Fruit fly (Drosophila melanogaster) whole organism, embryonic: Measurements from ENCODE around the gene Rpt4.
A peak's percentile ranks its signal among the peaks of the same experiment; 100 is the strongest.

Experiments used
- Antp ChIP-seq: fragments of 200-800 bp; sonication (Bioruptor generic); optimal IDR thresholded peaks from 3 replicates; lab custom pipeline; 2016; ENCODE audit warnings: missing biosample characterization, missing genetic modification characterization
- C15 ChIP-seq: fragments of 200-800 bp; sonication (Bioruptor generic); IDR thresholded peaks from 3 replicates; pipeline ENCODE4 v1.3.6; 2022; ENCODE audit warnings: missing biosample characterization, missing genetic modification characterization
- CG10431 ChIP-seq: fragments of 200-800 bp; sonication (Bioruptor generic); optimal IDR thresholded peaks from 3 replicates; lab custom pipeline; 2018; ENCODE audit warnings: missing biosample characterization, mild to moderate bottlenecking, missing genetic modification characterization
- CG10543 ChIP-seq: fragments of 200-800 bp; sonication (Bioruptor generic); optimal IDR thresholded peaks from 3 replicates; lab custom pipeline; 2017; ENCODE audit warnings: missing biosample characterization, mild to moderate bottlenecking, missing genetic modification characterization, moderate library complexity
- CG11456 ChIP-seq: fragments of 200-800 bp; sonication (Bioruptor generic); IDR thresholded peaks from 3 replicates; pipeline ENCODE4 v1.3.6; 2022; ENCODE audit warnings: missing biosample characterization, missing genetic modification characterization
- CG11696 ChIP-seq: fragments of 200-800 bp; sonication (Bioruptor generic); IDR thresholded peaks from 2 replicates; pipeline ENCODE4 v1.3.6; 2022; ENCODE audit warnings: missing biosample characterization, missing genetic modification characterization
- CG13624 ChIP-seq: fragments of 200-800 bp; sonication (Bioruptor generic); optimal IDR thresholded peaks from 2 replicates; lab custom pipeline; 2016; ENCODE audit warnings: missing biosample characterization, missing genetic modification characterization
- CG15696 ChIP-seq: fragments of 200-800 bp; sonication (Bioruptor generic); optimal IDR thresholded peaks from 2 replicates; lab custom pipeline; 2019; ENCODE audit warnings: missing biosample characterization, mild to moderate bottlenecking, missing genetic modification characterization, moderate library complexity
- CG17186 ChIP-seq: fragments of 200-800 bp; sonication (Bioruptor generic); optimal IDR thresholded peaks from 3 replicates; lab custom pipeline; 2017; ENCODE audit warnings: missing biosample characterization, missing genetic modification reagents, missing genetic modification characterization
- CG17359 ChIP-seq: fragments of 200-800 bp; sonication (Bioruptor generic); optimal IDR thresholded peaks from 3 replicates; lab custom pipeline; 2018; ENCODE audit warnings: missing biosample characterization, mild to moderate bottlenecking, missing genetic modification characterization, moderate library complexity
- CG18262 ChIP-seq: fragments of 200-800 bp; optimal IDR thresholded peaks from 3 replicates; lab custom pipeline; 2019; ENCODE audit warnings: missing biosample characterization, mild to moderate bottlenecking, missing genetic modification characterization, moderate library complexity
- CG2202 ChIP-seq: fragments of 200-800 bp; sonication (Bioruptor generic); optimal IDR thresholded peaks from 2 replicates; lab custom pipeline; 2018; ENCODE audit warnings: missing biosample characterization, mild to moderate bottlenecking, missing genetic modification characterization
- CG3163 ChIP-seq: fragments of 200-800 bp; sonication (Bioruptor generic); optimal IDR thresholded peaks from 3 replicates; lab custom pipeline; 2016; ENCODE audit warnings: missing biosample characterization, missing genetic modification characterization
- CG3726 ChIP-seq: fragments of 200-800 bp; sonication (Bioruptor generic); IDR thresholded peaks from 3 replicates; pipeline ENCODE4, ENCODE4 v1.3.6; 2022; ENCODE audit warnings: missing biosample characterization, missing genetic modification characterization
- CG4328 ChIP-seq: fragments of 200-800 bp; sonication (Bioruptor generic); optimal IDR thresholded peaks from 3 replicates; lab custom pipeline; 2017; ENCODE audit warnings: missing biosample characterization, missing genetic modification reagents, missing genetic modification characterization
- CG4360 ChIP-seq: fragments of 200-800 bp; sonication (Bioruptor generic); IDR thresholded peaks from 2 replicates; pipeline ENCODE4 v1.3.6; 2022; ENCODE audit warnings: missing biosample characterization, missing genetic modification characterization
- CG6689 ChIP-seq: fragments of 200-800 bp; sonication (Bioruptor generic); IDR thresholded peaks from 2 replicates; pipeline ENCODE4 v1.3.6; 2022; ENCODE audit warnings: missing biosample characterization, missing genetic modification characterization
- CG7839 ChIP-seq: fragments of 200-800 bp; sonication (Bioruptor generic); optimal IDR thresholded peaks from 3 replicates; lab custom pipeline; 2018; ENCODE audit warnings: missing biosample characterization, mild to moderate bottlenecking, missing genetic modification characterization, moderate library complexity
- CG8478 ChIP-seq: fragments of >200 bp; optimal IDR thresholded peaks from 2 replicates; lab custom pipeline; 2018
- D ChIP-seq, 2 experiments: fragments of 200-800 bp in 1 of 2; fragments of >200 bp in 1 of 2; sonication (Bioruptor generic) in 1 of 2; optimal IDR thresholded peaks; 2 replicates in 1 of 2; 3 replicates in 1 of 2; lab custom pipeline; 2017; ENCODE audit warnings: mild to moderate bottlenecking in 1 of 2, missing biosample characterization in 1 of 2, missing genetic modification characterization in 1 of 2, missing genetic modification reagents in 1 of 2
- Dll ChIP-seq: fragments of 200-800 bp; sonication (Bioruptor generic); IDR thresholded peaks from 4 replicates; pipeline ENCODE4 v1.3.6; 2022; ENCODE audit warnings: missing biosample characterization, missing genetic modification characterization; ENCODE audit not compliant: partially characterized antibody
- Dp ChIP-seq: fragments of 200-800 bp; sonication (Bioruptor generic); optimal IDR thresholded peaks from 2 replicates; lab custom pipeline; 2018; ENCODE audit warnings: missing biosample characterization, mild to moderate bottlenecking, missing genetic modification characterization, moderate library complexity
- Drgx ChIP-seq: fragments of 200-800 bp; sonication (Bioruptor generic); IDR thresholded peaks from 2 replicates; pipeline ENCODE4 v1.3.6; 2022; ENCODE audit warnings: missing biosample characterization, missing genetic modification characterization
- Fer2 ChIP-seq: fragments of 200-800 bp; sonication (Bioruptor generic); optimal IDR thresholded peaks from 2 replicates; lab custom pipeline; 2018; ENCODE audit warnings: missing biosample characterization, mild to moderate bottlenecking, missing genetic modification characterization, moderate library complexity
- Gug ChIP-seq: fragments of 200-800 bp; sonication (Bioruptor generic); IDR thresholded peaks from 4 replicates; pipeline ENCODE4 v1.3.6; 2022; ENCODE audit warnings: missing biosample characterization, missing genetic modification characterization
- H15 ChIP-seq: fragments of 200-800 bp; sonication (Bioruptor generic); IDR thresholded peaks from 3 replicates; pipeline ENCODE4 v1.3.6; 2022; ENCODE audit warnings: missing biosample characterization, missing genetic modification characterization
- Hey ChIP-seq: fragments of 200-800 bp; sonication (Bioruptor generic); optimal IDR thresholded peaks from 3 replicates; lab custom pipeline; 2018; ENCODE audit warnings: missing biosample characterization, mild to moderate bottlenecking, missing genetic modification characterization
- Jarid2 ChIP-seq: fragments of 200-800 bp; sonication (Bioruptor generic); optimal IDR thresholded peaks from 3 replicates; lab custom pipeline; 2017; ENCODE audit warnings: mild to moderate bottlenecking, missing biosample characterization, missing genetic modification reagents, missing genetic modification characterization
- Mad ChIP-seq: fragments of 200-800 bp; sonication (Bioruptor generic); optimal IDR thresholded peaks from 2 replicates; lab custom pipeline; 2016; ENCODE audit warnings: missing biosample characterization, missing genetic modification characterization
- Nf-YA ChIP-seq: fragments of 200-800 bp; sonication (Bioruptor generic); IDR thresholded peaks from 2 replicates; pipeline ENCODE4 v1.3.6; 2022; ENCODE audit warnings: missing biosample characterization, missing genetic modification characterization
- abd-A ChIP-seq: fragments of 200-800 bp; sonication (Bioruptor generic); optimal IDR thresholded peaks from 3 replicates; lab custom pipeline; 2019; ENCODE audit warnings: missing biosample characterization, mild to moderate bottlenecking, missing genetic modification characterization, moderate library complexity
- al ChIP-seq: fragments of 200-800 bp; sonication (Bioruptor generic); IDR thresholded peaks from 2 replicates; pipeline ENCODE4 v1.3.6; 2022; ENCODE audit warnings: missing biosample characterization, missing genetic modification characterization
- bcd ChIP-seq: fragments of 200-800 bp; sonication (Bioruptor generic); optimal IDR thresholded peaks from 2 replicates; lab custom pipeline; 2017; ENCODE audit warnings: missing biosample characterization, mild to moderate bottlenecking, missing genetic modification characterization
- btn ChIP-seq: fragments of 200-800 bp; sonication (Bioruptor generic); optimal IDR thresholded peaks from 2 replicates; lab custom pipeline; 2016; ENCODE audit warnings: missing biosample characterization, missing genetic modification characterization
- chm ChIP-seq: fragments of 200-800 bp; sonication (Bioruptor generic); IDR thresholded peaks from 2 replicates; pipeline ENCODE4 v1.3.6; 2022; ENCODE audit warnings: missing biosample characterization, missing genetic modification characterization
- ci ChIP-seq: fragments of 200-800 bp; sonication (Bioruptor generic); IDR thresholded peaks from 3 replicates; pipeline ENCODE4 v1.3.6; 2022; ENCODE audit warnings: missing biosample characterization, missing genetic modification characterization
- dan ChIP-seq: fragments of 200-800 bp; sonication (Bioruptor generic); IDR thresholded peaks from 2 replicates; pipeline ENCODE4 v1.3.6; 2022; ENCODE audit warnings: missing biosample characterization, missing genetic modification characterization
- fd102C ChIP-seq: fragments of 200-800 bp; sonication (Bioruptor generic); optimal IDR thresholded peaks from 2 replicates; lab custom pipeline; 2018; ENCODE audit warnings: missing biosample characterization, mild to moderate bottlenecking, missing genetic modification characterization, moderate library complexity
- ftz-f1 ChIP-seq: fragments of 200-800 bp; sonication (Bioruptor generic); optimal IDR thresholded peaks from 2 replicates; lab custom pipeline; 2016; ENCODE audit warnings: missing biosample characterization, missing genetic modification characterization
- gsb ChIP-seq: fragments of 200-800 bp; sonication (Bioruptor generic); IDR thresholded peaks from 2 replicates; pipeline ENCODE4 v1.3.6; 2022; ENCODE audit warnings: missing biosample characterization, missing genetic modification characterization
- h ChIP-seq: fragments of >200 bp; optimal IDR thresholded peaks from 2 replicates; lab custom pipeline; 2017
- nom ChIP-seq: fragments of 200-800 bp; sonication (Bioruptor generic); optimal IDR thresholded peaks from 2 replicates; lab custom pipeline; 2017; ENCODE audit warnings: missing biosample characterization, missing genetic modification characterization, mild to moderate bottlenecking, moderate library complexity, missing genetic modification reagents
- otp ChIP-seq: fragments of 200-800 bp; sonication (Bioruptor generic); IDR thresholded peaks from 3 replicates; pipeline ENCODE4, ENCODE4 v1.3.6; 2022; ENCODE audit warnings: missing biosample characterization, missing genetic modification characterization
- pb ChIP-seq: fragments of 200-800 bp; sonication (Bioruptor generic); optimal IDR thresholded peaks from 3 replicates; lab custom pipeline; 2016; ENCODE audit warnings: missing biosample characterization, missing genetic modification characterization
- pros ChIP-seq: fragments of 200-800 bp; sonication (Bioruptor generic); optimal IDR thresholded peaks from 3 replicates; lab custom pipeline; 2019; ENCODE audit warnings: missing biosample characterization, mild to moderate bottlenecking, missing genetic modification characterization, moderate library complexity
- row ChIP-seq: fragments of 200-800 bp; sonication (Bioruptor generic); IDR thresholded peaks from 3 replicates; pipeline ENCODE4 v1.3.6; 2022; ENCODE audit warnings: missing biosample characterization, missing genetic modification characterization
- shn ChIP-seq: fragments of 200-800 bp; sonication (Bioruptor generic); optimal IDR thresholded peaks from 3 replicates; lab custom pipeline; 2016; ENCODE audit warnings: missing biosample characterization, missing genetic modification characterization
- sisA ChIP-seq: fragments of 200-800 bp; sonication (Bioruptor generic); IDR thresholded peaks from 2 replicates; pipeline ENCODE4 v1.3.6; 2022; ENCODE audit warnings: missing biosample characterization, missing genetic modification characterization
- unc-4 ChIP-seq: fragments of 200-800 bp; sonication (Bioruptor generic); IDR thresholded peaks from 2 replicates; pipeline ENCODE4 v1.3.6; 2022; ENCODE audit warnings: missing biosample characterization, missing genetic modification characterization; ENCODE audit not compliant: partially characterized antibody
- wor ChIP-seq: fragments of 200-800 bp; sonication (Bioruptor generic); IDR thresholded peaks from 2 replicates; pipeline ENCODE4 v1.3.6; 2022; ENCODE audit warnings: missing biosample characterization, missing genetic modification characterization

Gene Rpt4

DNA sequence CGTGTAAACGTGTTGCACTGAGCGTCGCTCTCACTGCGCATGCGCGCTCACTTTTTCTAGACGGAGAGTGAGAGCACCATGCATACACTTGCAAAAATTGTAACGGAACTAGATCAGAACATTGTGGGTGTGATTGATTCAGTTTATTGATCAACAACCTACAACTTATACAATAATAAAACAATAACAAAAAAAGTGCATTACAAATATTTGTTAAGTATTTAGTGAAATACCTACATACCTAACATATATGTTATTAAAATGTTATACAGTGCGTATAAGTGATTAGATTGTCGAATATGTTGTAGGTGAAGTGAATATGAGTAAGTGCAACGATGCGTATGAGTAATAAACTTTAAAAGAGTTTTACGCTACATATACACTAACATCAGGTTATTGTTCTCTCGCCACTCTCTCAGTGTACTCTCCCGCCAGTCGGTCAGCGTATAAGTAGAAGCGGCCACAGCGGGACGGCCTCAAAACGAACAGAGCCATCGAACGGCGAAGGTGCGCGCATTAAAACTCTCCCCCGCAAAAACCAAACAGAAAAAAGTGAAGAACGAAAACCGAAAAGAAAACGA lies 39.4 kb upstream of the Rpt4 start, which contains the start of gene CG42240 (continued):
- 0 out of 2 replicates have a peak, but pooled peaks have one; percentile 30 for TF ChIP-seq al (GFP tag; lab: Robert Waterston, UW)
- peak; percentile 95 for TF ChIP-seq CG7839
- TF ChIP-seq Gug (GFP tag; lab: Robert Waterston, UW) = peak; percentile 63; the same call in 2 of the 4 replicates
- peak; percentile 11 for TF ChIP-seq ftz-f1
- TF ChIP-seq btn (GFP tag; lab: Kevin White, UChicago) = peak; percentile 51
- TF ChIP-seq C15 (GFP tag; lab: Robert Waterston, UW) = 0 out of 3 replicates have a peak, but pooled peaks have one; percentile 49
- TF ChIP-seq Drgx (GFP tag; lab: Robert Waterston, UW) = peak; percentile 89
- TF ChIP-seq fd102C (GFP tag; lab: Kevin White, UChicago) = peak; percentile 46
- TF ChIP-seq gsb (GFP tag; lab: Robert Waterston, UW) = 0 out of 2 replicates have a peak, but pooled peaks have one; percentile 61
- TF ChIP-seq dan (GFP tag; lab: Robert Waterston, UW) = peak; percentile 4; the same call in 1 of the 2 replicates
- TF ChIP-seq Hey (tag; lab: Kevin White, UChicago) = peak; percentile 25
- TF ChIP-seq unc-4 (GFP tag; lab: Robert Waterston, UW) = no peak
- peak; percentile 61 for TF ChIP-seq Mad (GFP tag; lab: Kevin White, UChicago)
- peak; percentile 90 for TF ChIP-seq CG4328 (GFP tag; lab: Kevin White, UChicago)
- TF ChIP-seq bcd (GFP tag; lab: Kevin White, UChicago) = peak; percentile 91
- peak; percentile 57 for TF ChIP-seq abd-A (tag; lab: Kevin White, UChicago)
- TF ChIP-seq CG18262 (tag; lab: Kevin White, UChicago) = peak; percentile 97
- peak; percentile 79 for TF ChIP-seq CG10543 (GFP tag; lab: Kevin White, UChicago)
- TF ChIP-seq CG2202 (tag; lab: Kevin White, UChicago) = peak; percentile 79
- TF ChIP-seq CG11696 (GFP tag; lab: Robert Waterston, UW) = no peak
- peak; percentile 91 for TF ChIP-seq row (GFP tag; lab: Robert Waterston, UW)
- TF ChIP-seq pros (GFP tag; lab: Kevin White, UChicago) = no peak
- TF ChIP-seq CG3726 = no peak
- peak; percentile 66 for TF ChIP-seq CG10431 (GFP tag; lab: Kevin White, UChicago)
- peak; percentile 91 for TF ChIP-seq CG6689 (GFP tag; lab: Robert Waterston, UW)
- peak; percentile 71 for TF ChIP-seq CG15696
- TF ChIP-seq Dp (GFP tag; lab: Kevin White, UChicago) = no peak
- peak; percentile 48 for TF ChIP-seq shn (GFP tag; lab: Kevin White, UChicago)
- peak; percentile 83 for TF ChIP-seq nom (GFP tag; lab: Kevin White, UChicago)
- 0 out of 2 replicates have a peak, but pooled peaks have one; percentile 16 for TF ChIP-seq CG4360 (GFP tag; lab: Robert Waterston, UW)
- TF ChIP-seq Dll (GFP tag; lab: Robert Waterston, UW) = no peak
- TF ChIP-seq CG11456 (GFP tag; lab: Robert Waterston, UW) = 0 out of 3 replicates have a peak, but pooled peaks have one; percentile 58
- TF ChIP-seq D (optimal IDR thresholded peaks at IDR 0.05; lab: Kevin White, UChicago) = no peak
- TF ChIP-seq D (GFP tag; optimal IDR thresholded peaks at IDR 0.05; lab: Kevin White, UChicago) = peak; percentile 94
- TF ChIP-seq ci (GFP tag; lab: Robert Waterston, UW) = peak; percentile 72; the same call in 2 of the 3 replicates
- peak; percentile 66 for TF ChIP-seq CG17186
- TF ChIP-seq CG13624 (GFP tag; lab: Kevin White, UChicago) = peak; percentile 63
- TF ChIP-seq pb = peak; percentile 59
- TF ChIP-seq CG17359 (tag; lab: Kevin White, UChicago) = peak; percentile 88
- TF ChIP-seq Jarid2 = peak; percentile 76
- no peak for TF ChIP-seq h (lab: Kevin White, UChicago)
- TF ChIP-seq CG8478 (lab: Kevin White, UChicago) = no peak
- TF ChIP-seq Antp = peak; percentile 54
- TF ChIP-seq Fer2 (tag; lab: Kevin White, UChicago) = peak; percentile 77
- peak; percentile 79 for TF ChIP-seq sisA (GFP tag; lab: Robert Waterston, UW)
- TF ChIP-seq chm = 0 out of 2 replicates have a peak, but pooled peaks have one; percentile 24
- TF ChIP-seq otp (GFP tag; lab: Robert Waterston, UW) = no peak; the same call in 2 of the 3 replicates
- peak; percentile 71; the same call in 2 of the 3 replicates for TF ChIP-seq H15
- TF ChIP-seq Nf-YA (GFP tag; lab: Robert Waterston, UW) = peak; percentile 56; the same call in 1 of the 2 replicates
- TF ChIP-seq wor (GFP tag; lab: Robert Waterston, UW) = peak; percentile 80
- TF ChIP-seq CG3163 (GFP tag; lab: Kevin White, UChicago) = peak; percentile 1
